Worm (Caenorhabditis elegans): ENCODE data around the gene cccp-1.

- no peak for TF ChIP-seq pqm-1 (tag; optimal IDR thresholded peaks at IDR 0.05)
- TF ChIP-seq unc-62 (GFP tag; optimal IDR thresholded peaks at IDR 0.05), result no peak
- TF ChIP-seq mef-2 (tag; optimal IDR thresholded peaks at IDR 0.05), result no peak
- TF ChIP-seq swsn-7 (tag; optimal IDR thresholded peaks at IDR 0.05), result no peak
- no peak for TF ChIP-seq lin-15B (tag; optimal IDR thresholded peaks at IDR 0.05)
- no peak for TF ChIP-seq elt-2 (tag; optimal IDR thresholded peaks at IDR 0.05)
These were observed 36.5 kb upstream of the cccp-1 start, which contains the start of gene fbxa-218 for ce11 chrIII:12436215-12436614.
